Worm (Caenorhabditis elegans): ENCODE data around the gene pqn-84.

pqn-84 gene

DNA sequence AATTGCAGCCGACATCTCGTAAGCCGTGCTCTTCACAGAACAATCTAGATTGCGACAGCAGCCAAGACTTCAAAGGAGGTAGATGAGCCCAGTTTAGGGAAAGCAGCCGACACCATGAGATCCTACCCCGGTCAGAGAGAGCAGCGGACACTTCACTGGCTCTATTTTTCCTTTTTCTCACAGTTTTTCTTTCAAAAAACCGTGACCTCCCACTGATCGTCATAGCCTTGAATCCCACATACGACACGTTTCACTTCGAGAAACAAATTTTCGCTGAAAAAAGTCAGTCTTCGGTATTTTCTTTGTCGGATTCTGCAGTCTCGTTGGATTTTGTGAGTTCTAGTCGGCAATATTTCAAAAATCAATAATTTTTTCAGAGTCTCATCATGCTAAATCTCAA lies 32.0 kb downstream of the pqn-84 start, which contains the start of gene Y41C4A.21:
TSS of gene Y41C4A.21 (plus strand) at position 301 of the 400 bp plus-strand sequence.
- no peak for TF ChIP-seq ztf-4 (tag; optimal IDR thresholded peaks at IDR 0.05)
- TF ChIP-seq blmp-1 (tag; optimal IDR thresholded peaks at IDR 0.05; ENCODE audit: insufficient read depth): no peak
- no peak for TF ChIP-seq gmeb-1 (tag; optimal IDR thresholded peaks at IDR 0.05)
- TF ChIP-seq R02D3.7 (tag; optimal IDR thresholded peaks at IDR 0.05): no peak
- no peak for TF ChIP-seq sma-9 (GFP tag; optimal IDR thresholded peaks at IDR 0.05)
- no peak for TF ChIP-seq sma-9 (tag; optimal IDR thresholded peaks at IDR 0.05)
- TF ChIP-seq ztf-11 (tag; optimal IDR thresholded peaks at IDR 0.05): no peak
- TF ChIP-seq lin-13 (GFP tag; optimal IDR thresholded peaks at IDR 0.05): no peak
- TF ChIP-seq C34F6.9 (tag; optimal IDR thresholded peaks at IDR 0.05): no peak
- TF ChIP-seq nhr-11 (tag; optimal IDR thresholded peaks at IDR 0.05): no peak
- TF ChIP-seq aly-2 (tag; optimal IDR thresholded peaks at IDR 0.05): no peak
- no peak for TF ChIP-seq sem-4 (tag; optimal IDR thresholded peaks at IDR 0.05)

ce11 chrIII:11732943-11733342 lies 32.9 kb downstream of the pqn-84 start:
- TF ChIP-seq lin-13 (GFP tag; optimal IDR thresholded peaks at IDR 0.05): no peak
- no peak for TF ChIP-seq mdl-1 (tag; optimal IDR thresholded peaks at IDR 0.05)
- TF ChIP-seq unc-39 (tag; optimal IDR thresholded peaks at IDR 0.05): no peak
- no peak for TF ChIP-seq unc-62 (GFP tag; optimal IDR thresholded peaks at IDR 0.05)
- TF ChIP-seq ztf-1 (GFP tag; conservative IDR thresholded peaks at IDR 0.05): no peak
- TF ChIP-seq F13H6.1 (tag; optimal IDR thresholded peaks at IDR 0.05): no peak
- no peak for TF ChIP-seq mab-5 (tag; optimal IDR thresholded peaks at IDR 0.05)
- TF ChIP-seq nhr-237 (tag; optimal IDR thresholded peaks at IDR 0.05): no peak
- no peak for TF ChIP-seq elt-1 (tag; optimal IDR thresholded peaks at IDR 0.05)
- no peak for TF ChIP-seq nhr-25 (tag; optimal IDR thresholded peaks at IDR 0.05)
- TF ChIP-seq mbf-1 (tag; optimal IDR thresholded peaks at IDR 0.05): no peak
- no peak for TF ChIP-seq gmeb-1 (tag; optimal IDR thresholded peaks at IDR 0.05)
- TF ChIP-seq blmp-1 (tag; optimal IDR thresholded peaks at IDR 0.05; ENCODE audit: insufficient read depth): no peak
- no peak for TF ChIP-seq fos-1 (tag; optimal IDR thresholded peaks at IDR 0.05)
- no peak for TF ChIP-seq alr-1 (tag; optimal IDR thresholded peaks at IDR 0.05)
- TF ChIP-seq sma-9 (GFP tag; optimal IDR thresholded peaks at IDR 0.05): no peak
- TF ChIP-seq sma-9 (tag; optimal IDR thresholded peaks at IDR 0.05): no peak

DNA sequence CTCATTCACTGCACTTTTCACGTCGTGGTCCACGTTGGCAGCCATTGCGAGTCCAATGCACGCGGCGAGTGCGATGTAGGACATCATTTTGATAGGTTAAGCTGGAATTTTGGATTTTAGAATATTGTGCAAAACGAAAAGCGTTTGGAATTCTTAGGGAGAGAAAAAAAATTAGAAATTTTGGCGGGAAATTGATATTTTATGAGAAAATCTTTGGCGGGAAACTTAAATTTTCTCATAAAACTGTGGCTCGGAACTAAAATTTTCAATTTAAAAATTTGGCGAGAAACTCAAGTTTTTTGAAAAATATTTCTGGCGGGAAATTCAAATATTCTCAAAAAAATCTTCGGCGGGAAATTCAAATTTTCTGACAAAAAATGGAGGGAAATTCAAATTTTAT lies 37.5 kb downstream of the pqn-84 start, which contains the start of gene sup-1:
TSS of gene sup-1 (minus strand) at position 101 of the 400 bp plus-strand sequence.
- TF ChIP-seq sma-3 (GFP tag; optimal IDR thresholded peaks at IDR 0.05) (no peak), nhr-12 (tag; optimal IDR thresholded peaks at IDR 0.05) (no peak), alr-1 (tag; optimal IDR thresholded peaks at IDR 0.05) (no peak), lin-39 (tag; optimal IDR thresholded peaks at IDR 0.05) (no peak), ama-1 (optimal IDR thresholded peaks at IDR 0.05) (no peak), lin-13 (GFP tag; optimal IDR thresholded peaks at IDR 0.05) (no peak), nhr-25 (tag; optimal IDR thresholded peaks at IDR 0.05) (no peak), blmp-1 (tag; optimal IDR thresholded peaks at IDR 0.05; ENCODE audit: insufficient read depth) (no peak), zag-1 (tag; optimal IDR thresholded peaks at IDR 0.05) (no peak), crh-2 (tag; optimal IDR thresholded peaks at IDR 0.05) (no peak), gmeb-1 (tag; optimal IDR thresholded peaks at IDR 0.05) (no peak), mdl-1 (tag; optimal IDR thresholded peaks at IDR 0.05) (no peak), ztf-1 (GFP tag; conservative IDR thresholded peaks at IDR 0.05) (no peak), ceh-16 (tag; optimal IDR thresholded peaks at IDR 0.05) (no peak)

ce11 chrIII:11738482-11738881 lies 38.4 kb downstream of the pqn-84 start:
- TF ChIP-seq Y55F3AM.14 (GFP tag; optimal IDR thresholded peaks at IDR 0.05) (no peak), dmd-4 (tag; optimal IDR thresholded peaks at IDR 0.05) (no peak), nhr-23 (tag; optimal IDR thresholded peaks at IDR 0.05) (no peak), R02D3.7 (tag; optimal IDR thresholded peaks at IDR 0.05) (no peak), nhr-25 (tag; optimal IDR thresholded peaks at IDR 0.05) (no peak), gmeb-1 (tag; optimal IDR thresholded peaks at IDR 0.05) (peak; percentile 13), lin-13 (GFP tag; optimal IDR thresholded peaks at IDR 0.05) (peak; percentile 27), alr-1 (tag; optimal IDR thresholded peaks at IDR 0.05) (no peak), blmp-1 (tag; optimal IDR thresholded peaks at IDR 0.05; ENCODE audit: insufficient read depth) (peak; percentile 33), elt-1 (tag; optimal IDR thresholded peaks at IDR 0.05) (no peak), ztf-4 (tag; optimal IDR thresholded peaks at IDR 0.05) (peak; percentile 21), F13H6.1 (tag; optimal IDR thresholded peaks at IDR 0.05) (peak; percentile 54), ZK546.5 (tag; optimal IDR thresholded peaks at IDR 0.05) (no peak), unc-39 (tag; optimal IDR thresholded peaks at IDR 0.05) (no peak), snpc-4 (tag; optimal IDR thresholded peaks at IDR 0.05) (peak; percentile 1), sem-4 (tag; optimal IDR thresholded peaks at IDR 0.05) (peak; percentile 90), nhr-12 (tag; optimal IDR thresholded peaks at IDR 0.05) (no peak), nhr-237 (tag; optimal IDR thresholded peaks at IDR 0.05) (no peak), zag-1 (tag; optimal IDR thresholded peaks at IDR 0.05) (no peak), fos-1 (tag; optimal IDR thresholded peaks at IDR 0.05) (peak; percentile 14), nhr-11 (tag; optimal IDR thresholded peaks at IDR 0.05) (no peak), ztf-11 (tag; optimal IDR thresholded peaks at IDR 0.05) (no peak), lin-39 (tag; optimal IDR thresholded peaks at IDR 0.05) (no peak), nhr-129 (tag; optimal IDR thresholded peaks at IDR 0.05) (peak; percentile 34), skn-1 (tag; optimal IDR thresholded peaks at IDR 0.05) (no peak), nhr-77 (tag; optimal IDR thresholded peaks at IDR 0.05) (no peak), mbf-1 (tag; optimal IDR thresholded peaks at IDR 0.05) (no peak), ceh-82 (tag; optimal IDR thresholded peaks at IDR 0.05) (no peak), sma-3 (GFP tag; optimal IDR thresholded peaks at IDR 0.05) (no peak), crh-2 (tag; optimal IDR thresholded peaks at IDR 0.05) (peak; percentile 46), nhr-10 (tag; optimal IDR thresholded peaks at IDR 0.05) (no peak), mdl-1 (tag; optimal IDR thresholded peaks at IDR 0.05) (peak; percentile 12 to 27), C34F6.9 (tag; optimal IDR thresholded peaks at IDR 0.05) (peak; percentile 37), ztf-1 (GFP tag; conservative IDR thresholded peaks at IDR 0.05) (no peak), sma-9 (GFP tag; optimal IDR thresholded peaks at IDR 0.05) (peak; percentile 70), sma-9 (tag; optimal IDR thresholded peaks at IDR 0.05) (no peak), mab-5 (tag; optimal IDR thresholded peaks at IDR 0.05) (peak; percentile 33), nhr-6 (tag; optimal IDR thresholded peaks at IDR 0.05) (no peak), unc-55 (GFP tag; optimal IDR thresholded peaks at IDR 0.05) (peak; percentile 47)

Measured in whole organism, L2 larva.